Fruit fly (Drosophila melanogaster) whole organism, pupa: ENCODE measurements around the gene prd.

Experiments
- CG10348 ChIP-seq: fragments of 200-800 bp; sonication (Bioruptor generic); IDR thresholded peaks from 2 replicates; pipeline ENCODE4 v1.3.6; 2022; ENCODE audit warnings: missing biosample characterization, missing genetic modification characterization
- CG12605 ChIP-seq: fragments of 200-800 bp; sonication (Bioruptor generic); IDR thresholded peaks from 2 replicates; pipeline ENCODE4 v1.3.6; 2022; ENCODE audit warnings: missing biosample characterization, missing genetic modification characterization
- CG13204 ChIP-seq: fragments of 200-800 bp; sonication (Bioruptor generic); optimal IDR thresholded peaks from 2 replicates; lab custom pipeline; 2018; ENCODE audit warnings: missing biosample characterization, mild to moderate bottlenecking, missing genetic modification characterization, moderate library complexity
- CG14655 ChIP-seq: fragments of 200-800 bp; sonication (Bioruptor generic); optimal IDR thresholded peaks from 3 replicates; lab custom pipeline; 2017; ENCODE audit warnings: mild to moderate bottlenecking, missing biosample characterization, missing genetic modification reagents, missing genetic modification characterization
- CG15710 ChIP-seq: fragments of 200-800 bp; sonication (Bioruptor generic); optimal IDR thresholded peaks from 2 replicates; lab custom pipeline; 2018; ENCODE audit warnings: missing biosample characterization, mild to moderate bottlenecking, missing genetic modification characterization, moderate library complexity
- CG17806 ChIP-seq: fragments of 200-800 bp; sonication (Bioruptor generic); optimal IDR thresholded peaks from 2 replicates; lab custom pipeline; 2018; ENCODE audit warnings: missing biosample characterization, mild to moderate bottlenecking, missing genetic modification characterization, moderate library complexity
- CG32121 ChIP-seq: fragments of 200-800 bp; sonication (Bioruptor generic); IDR thresholded peaks from 2 replicates; pipeline ENCODE4 v1.3.6; 2022; ENCODE audit warnings: missing biosample characterization, missing genetic modification characterization
- CG34367 ChIP-seq: fragments of 200-800 bp; sonication (Bioruptor generic); optimal IDR thresholded peaks from 2 replicates; lab custom pipeline; 2018; ENCODE audit warnings: missing biosample characterization, mild to moderate bottlenecking, missing genetic modification characterization
- CG4496 ChIP-seq: fragments of 200-800 bp; sonication (Bioruptor generic); IDR thresholded peaks from 3 replicates; pipeline ENCODE4 v1.3.6; 2022; ENCODE audit warnings: missing biosample characterization, missing genetic modification characterization
- CG8159 ChIP-seq: fragments of 200-800 bp; sonication (Bioruptor generic); optimal IDR thresholded peaks from 3 replicates; lab custom pipeline; 2018; ENCODE audit warnings: missing biosample characterization, mild to moderate bottlenecking, missing genetic modification characterization, moderate library complexity
- CG8301 ChIP-seq: fragments of 200-800 bp; sonication (Bioruptor generic); optimal IDR thresholded peaks from 2 replicates; lab custom pipeline; 2018; ENCODE audit warnings: missing biosample characterization, mild to moderate bottlenecking, missing genetic modification characterization
- CG9948 ChIP-seq: fragments of 200-800 bp; sonication (Bioruptor generic); optimal IDR thresholded peaks from 2 replicates; lab custom pipeline; 2018; ENCODE audit warnings: missing biosample characterization, mild to moderate bottlenecking, missing genetic modification characterization, moderate library complexity
- D1 ChIP-seq: fragments of 200-800 bp; sonication (Bioruptor generic); optimal IDR thresholded peaks from 2 replicates; lab custom pipeline; 2018; ENCODE audit warnings: missing biosample characterization, mild to moderate bottlenecking, missing genetic modification characterization, moderate library complexity
- EcR ChIP-seq: fragments of 200-800 bp; sonication (Bioruptor generic); optimal IDR thresholded peaks from 3 replicates; lab custom pipeline; 2019; ENCODE audit warnings: missing biosample characterization, missing genetic modification characterization, mild to moderate bottlenecking, moderate library complexity, missing genetic modification reagents
- Ets98B ChIP-seq: fragments of 200-800 bp; sonication (Bioruptor generic); IDR thresholded peaks from 2 replicates; pipeline ENCODE4 v1.3.6; 2022; ENCODE audit warnings: missing biosample characterization, missing genetic modification characterization
- Pif1A ChIP-seq: fragments of 200-800 bp; sonication (Bioruptor generic); optimal IDR thresholded peaks from 3 replicates; lab custom pipeline; 2016; ENCODE audit warnings: missing biosample characterization, missing genetic modification characterization
- Pif1B ChIP-seq: fragments of 200-800 bp; sonication (Bioruptor generic); optimal IDR thresholded peaks from 3 replicates; lab custom pipeline; 2016; ENCODE audit warnings: missing biosample characterization, missing genetic modification characterization
- Snoo ChIP-seq: fragments of 200-800 bp; sonication (Bioruptor generic); optimal IDR thresholded peaks from 3 replicates; lab custom pipeline; 2017; ENCODE audit warnings: missing biosample characterization, mild to moderate bottlenecking, missing genetic modification characterization, inconsistent platforms
- fd96Ca ChIP-seq: fragments of 200-800 bp; sonication (Bioruptor generic); IDR thresholded peaks from 3 replicates; pipeline ENCODE4 v1.3.6; 2022; ENCODE audit warnings: missing biosample characterization, missing genetic modification characterization
- gl ChIP-seq: fragments of 200-800 bp; sonication (Bioruptor generic); optimal IDR thresholded peaks from 2 replicates; lab custom pipeline; 2018; ENCODE audit warnings: missing biosample characterization, mild to moderate bottlenecking, missing genetic modification characterization
- rn ChIP-seq: fragments of 200-800 bp; sonication (Bioruptor generic); IDR thresholded peaks from 2 replicates; pipeline ENCODE4 v1.3.6; 2022; ENCODE audit warnings: missing biosample characterization, missing genetic modification characterization

Gene prd

DNA sequence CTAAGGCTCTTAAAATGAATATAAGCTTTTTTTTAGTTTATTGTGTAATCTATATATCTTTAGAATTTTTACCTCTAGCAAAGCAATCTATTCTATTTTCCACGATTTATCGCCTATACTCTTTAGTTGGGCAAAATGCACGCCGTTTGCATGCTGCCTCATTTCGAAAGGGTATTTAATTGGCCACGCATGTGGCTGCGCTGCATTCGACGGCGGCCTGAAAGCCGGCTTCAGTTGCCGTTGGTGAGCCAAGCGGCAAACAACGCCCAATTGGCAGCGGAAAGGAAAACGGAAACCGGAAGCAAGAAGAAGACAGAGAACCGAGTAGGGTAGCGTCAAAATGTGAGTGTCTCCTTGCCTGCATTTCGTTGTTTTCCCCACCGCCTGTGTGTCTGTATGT lies 9.8 kb downstream of the prd start, which contains the start of gene CG14947:
TSS of gene CG14947 (plus strand) at position 251 of the 400 bp plus-strand sequence.
- TF ChIP-seq Pif1B (GFP tag; lab: Kevin White, UChicago) (no peak), CG4496 (GFP tag; lab: Robert Waterston, UW) (peak; percentile 57; the same call in 1 of the 3 replicates), CG9948 (no peak), Snoo (tag; lab: Kevin White, UChicago) (peak; percentile 29), CG8159 (tag; lab: Kevin White, UChicago) (peak; percentile 25), CG32121 (GFP tag; lab: Robert Waterston, UW) (peak; percentile 27; the same call in 1 of the 2 replicates), Pif1A (GFP tag; lab: Kevin White, UChicago) (peak; percentile 50), Ets98B (no peak), CG34367 (tag; lab: Kevin White, UChicago) (no peak), CG8301 (tag; lab: Kevin White, UChicago) (no peak), CG12605 (no peak), D1 (no peak), CG13204 (GFP tag; lab: Kevin White, UChicago) (no peak), CG15710 (no peak)

DNA sequence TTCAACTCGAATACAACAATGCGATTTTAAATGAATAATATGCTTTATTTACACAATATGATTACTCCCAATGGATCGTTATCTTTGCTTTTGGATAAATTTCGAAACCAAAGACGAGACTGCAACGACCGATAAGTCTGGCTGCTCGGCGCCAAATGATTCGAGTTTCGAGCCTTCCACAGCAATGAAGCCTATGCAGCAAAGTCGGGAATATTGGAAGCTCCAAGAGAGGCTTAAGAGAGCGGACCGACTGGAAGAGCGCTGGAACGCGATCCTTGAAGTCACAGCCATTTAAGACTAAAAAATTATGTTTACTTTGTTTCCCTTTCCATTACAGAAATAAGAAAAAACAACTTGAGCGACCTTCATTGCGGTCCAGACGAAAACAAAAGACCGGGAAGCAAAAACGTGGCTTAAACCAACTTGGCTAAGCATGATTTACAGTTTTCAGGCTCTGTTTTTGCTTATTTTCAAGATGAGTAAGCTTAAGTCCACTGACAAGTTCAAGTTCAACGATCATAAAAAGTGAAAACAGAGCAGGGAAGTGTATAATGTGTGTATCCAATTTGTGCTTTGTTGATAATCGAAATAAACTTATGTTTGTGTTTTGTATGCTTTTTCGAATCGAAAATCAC lies 18.9 kb downstream of the prd start, which contains the start of gene firl:
TSS of gene firl (minus strand) at position 159 of the 635 bp plus-strand sequence.
- TF ChIP-seq EcR (GFP tag; lab: Kevin White, UChicago) (peak; percentile 79), CG4496 (GFP tag; lab: Robert Waterston, UW) (no peak; the same call in 2 of the 3 replicates)
- TF ChIP-seq, all 21 proteins: peak for 1

DNA sequence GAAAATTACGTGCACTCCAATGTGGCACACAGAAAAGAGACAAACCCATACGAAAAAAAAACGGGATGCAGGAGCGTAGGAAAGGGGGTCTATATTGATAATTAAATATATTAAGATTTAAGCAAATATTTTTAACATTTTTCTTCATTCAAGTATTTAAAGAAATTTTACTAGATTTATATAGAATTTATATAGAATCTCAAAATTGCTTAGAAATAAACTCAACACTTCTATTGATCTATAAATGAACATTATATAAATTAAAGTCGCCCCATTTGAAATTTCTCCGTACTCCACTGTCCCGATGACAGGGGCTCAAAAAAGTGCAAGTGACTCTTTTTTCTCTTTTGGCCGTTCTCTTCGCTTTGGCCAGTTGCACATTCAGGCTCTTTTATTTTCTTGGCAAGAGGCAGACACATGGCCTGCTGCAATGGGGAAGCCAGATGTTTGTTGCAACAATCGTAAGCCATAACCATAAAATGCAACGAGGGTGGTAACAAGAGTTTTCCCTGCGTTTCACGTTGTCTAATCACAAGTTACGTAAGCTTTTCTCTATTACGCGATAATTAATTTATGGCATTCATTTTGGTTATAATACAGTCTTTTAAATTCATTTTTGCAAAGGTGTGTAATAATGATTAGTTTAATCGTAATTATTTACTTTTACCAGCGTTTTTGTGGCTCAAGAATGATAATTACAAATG lies 19.8 kb downstream of the prd start:
- TF ChIP-seq Snoo (tag; lab: Kevin White, UChicago), result peak; percentile 83
- peak; percentile 93 for TF ChIP-seq CG4496 (GFP tag; lab: Robert Waterston, UW)
- peak; percentile 99 for TF ChIP-seq CG14655 (GFP tag; lab: Kevin White, UChicago)
- TF ChIP-seq CG8301 (tag; lab: Kevin White, UChicago), result peak; percentile 97
- peak; percentile 89 for TF ChIP-seq Pif1A (GFP tag; lab: Kevin White, UChicago)
- TF ChIP-seq CG9948, result peak; percentile 95
- peak; percentile 96 for TF ChIP-seq CG32121 (GFP tag; lab: Robert Waterston, UW)
- TF ChIP-seq CG15710, result peak; percentile 94
- TF ChIP-seq fd96Ca (GFP tag; lab: Robert Waterston, UW), result peak; percentile 84
- peak; percentile 91 for TF ChIP-seq Pif1B (GFP tag; lab: Kevin White, UChicago)
- TF ChIP-seq D1, result peak; percentile 93
- peak; percentile 95 for TF ChIP-seq CG8159 (tag; lab: Kevin White, UChicago)
- TF ChIP-seq rn (GFP tag; lab: Robert Waterston, UW), result peak; percentile 88
- TF ChIP-seq CG12605, result peak; percentile 94
- peak; percentile 90 for TF ChIP-seq Ets98B
- TF ChIP-seq CG13204 (GFP tag; lab: Kevin White, UChicago), result no peak
- TF ChIP-seq CG34367 (tag; lab: Kevin White, UChicago), result peak; percentile 84
- no peak for TF ChIP-seq EcR (GFP tag; lab: Kevin White, UChicago)
- peak; percentile 94 for TF ChIP-seq CG17806 (tag; lab: Kevin White, UChicago)
- peak; percentile 74 for TF ChIP-seq CG10348
- TF ChIP-seq gl (tag; lab: Kevin White, UChicago), result peak; percentile 50
- TF ChIP-seq, all 21 proteins: peak for 19

DNA sequence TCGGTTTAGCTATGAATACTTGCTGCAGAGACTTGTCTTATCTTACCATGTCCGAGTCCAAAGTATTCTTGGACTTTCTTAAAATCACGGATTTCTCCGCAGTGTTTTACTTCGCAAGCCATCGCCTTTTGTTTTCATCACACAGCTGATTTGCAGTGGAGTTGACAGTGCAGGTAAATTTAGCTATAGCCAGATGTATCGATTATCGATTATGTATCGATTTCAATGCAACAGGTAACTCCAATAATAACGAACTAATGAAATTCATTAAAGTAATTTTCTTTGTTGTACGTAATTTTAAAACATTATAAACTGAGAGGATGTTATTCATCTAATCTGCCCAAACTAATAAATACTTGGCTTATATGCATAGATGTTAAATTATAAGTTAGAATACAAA lies 22.6 kb downstream of the prd start, which contains the start of gene Rab3-GAP:
TSS of gene Rab3-GAP (minus strand) at position 150 of the 400 bp plus-strand sequence.
- TF ChIP-seq fd96Ca (GFP tag; lab: Robert Waterston, UW) (no peak), EcR (GFP tag; lab: Kevin White, UChicago) (no peak), CG14655 (GFP tag; lab: Kevin White, UChicago) (no peak), Snoo (tag; lab: Kevin White, UChicago) (no peak), CG9948 (no peak), Pif1A (GFP tag; lab: Kevin White, UChicago) (no peak), CG10348 (no peak), CG8301 (tag; lab: Kevin White, UChicago) (peak; percentile 15), CG15710 (peak; percentile 15), CG4496 (GFP tag; lab: Robert Waterston, UW) (no peak), CG12605 (peak; percentile 53), CG32121 (GFP tag; lab: Robert Waterston, UW) (no peak), CG13204 (GFP tag; lab: Kevin White, UChicago) (no peak), rn (GFP tag; lab: Robert Waterston, UW) (no peak), D1 (no peak), Ets98B (peak; percentile 6; the same call in 1 of the 2 replicates), gl (tag; lab: Kevin White, UChicago) (no peak), CG17806 (tag; lab: Kevin White, UChicago) (peak; percentile 7), CG34367 (tag; lab: Kevin White, UChicago) (no peak), Pif1B (GFP tag; lab: Kevin White, UChicago) (no peak), CG8159 (tag; lab: Kevin White, UChicago) (peak; percentile 25)

DNA sequence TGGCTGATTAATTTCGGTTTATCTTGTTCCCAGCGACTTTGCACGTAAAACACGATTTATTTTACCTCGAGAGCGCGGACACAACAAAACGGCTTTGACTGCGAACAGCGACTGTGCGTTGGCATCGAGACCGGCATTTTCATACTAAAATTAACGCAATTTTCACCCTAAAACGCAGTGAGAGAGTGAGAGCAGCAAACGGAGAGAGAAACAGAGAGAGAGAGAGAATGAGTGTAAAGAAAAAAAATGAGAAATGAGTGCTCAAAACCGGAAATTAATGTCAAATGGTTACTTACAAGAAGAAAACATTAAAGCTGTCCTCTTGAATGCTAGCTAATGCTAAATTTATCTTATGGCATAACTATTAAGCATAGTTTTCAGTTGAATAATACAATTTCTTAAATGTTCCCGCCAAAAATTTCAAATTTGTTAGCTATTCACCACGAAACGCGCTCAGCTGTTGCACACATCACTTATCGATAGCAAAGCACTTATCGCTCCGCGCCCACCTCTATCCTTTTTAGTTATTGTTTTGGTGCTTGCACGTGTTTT lies 29.7 kb downstream of the prd start, which contains the start of the genes JhI-21, RpL7-like and CG34164:
TSS of gene JhI-21 (minus strand) at position 206 of the 552 bp plus-strand sequence.
TSS of gene RpL7-like (plus strand) at position 490 of the 552 bp plus-strand sequence.
TSS of gene CG34164 (plus strand) at position 512 of the 552 bp plus-strand sequence.
- TF ChIP-seq EcR (GFP tag; lab: Kevin White, UChicago) (no peak), Ets98B (peak; percentile 19; the same call in 1 of the 2 replicates), rn (GFP tag; lab: Robert Waterston, UW) (no peak), fd96Ca (GFP tag; lab: Robert Waterston, UW) (no peak), Snoo (tag; lab: Kevin White, UChicago) (peak; percentile 6), CG4496 (GFP tag; lab: Robert Waterston, UW) (no peak), CG12605 (peak; percentile 43; the same call in 1 of the 2 replicates), CG8159 (tag; lab: Kevin White, UChicago) (no peak)
